Worm (Caenorhabditis elegans) whole organism, L4 larva: ENCODE measurements around the gene elo-7.

Experiments used
- ceh-20 ChIP-seq: fragments of 200-800 bp; sonication (Bioruptor generic); IDR thresholded peaks from 2 replicates; pipeline ENCODE4 v1.3.6; 2022; ENCODE audit warnings: missing genetic modification reagents, missing genetic modification characterization, missing compliant biosample characterization
- lin-15B ChIP-seq: fragments of 150-350 bp; sonication (generic microtip); optimal IDR thresholded peaks from 3 replicates; lab custom pipeline; 2014; ENCODE audit warnings: missing biosample characterization, missing genetic modification characterization
- lin-39 ChIP-seq: fragments of 150-350 bp; optimal IDR thresholded peaks from 2 replicates; lab custom pipeline; 2014; ENCODE audit warnings: missing biosample characterization, missing genetic modification reagents, missing genetic modification characterization
- mdl-1 ChIP-seq, 2 experiments: fragments of 150-350 bp in 1 of 2; sonication (generic microtip) in 1 of 2; optimal IDR thresholded peaks; 2 replicates each; lab custom pipeline; 2014 to 2017; ENCODE audit warnings: missing biosample characterization in 2 of 2, missing genetic modification characterization in 2 of 2
- mep-1 ChIP-seq: fragments of 150-350 bp; sonication (generic microtip); optimal IDR thresholded peaks from 3 replicates; lab custom pipeline; 2014; ENCODE audit warnings: missing biosample characterization, missing genetic modification characterization
- mxl-3 ChIP-seq: fragments of 200-800 bp; sonication (Bioruptor generic); optimal IDR thresholded peaks from 2 replicates; lab custom pipeline; 2018; ENCODE audit warnings: mild to moderate bottlenecking, missing genetic modification characterization, missing compliant biosample characterization
- nhr-237 ChIP-seq: sonication (generic microtip); optimal IDR thresholded peaks from 2 replicates; lab custom pipeline; 2017; ENCODE audit warnings: missing biosample characterization, missing genetic modification characterization
- saeg-2 ChIP-seq: fragments of 200-800 bp; sonication (Bioruptor generic); IDR thresholded peaks from 2 replicates; pipeline ENCODE4 v1.3.6; 2022; ENCODE audit warnings: missing genetic modification reagents, missing genetic modification characterization, missing compliant biosample characterization

ce11 chrIV:9480936-9481335, 48.8 kb upstream of the elo-7 start, which contains the start of gene cng-3:
- TF ChIP-seq lin-15B (tag; lab: Kevin White, UChicago): no peak
- TF ChIP-seq mep-1: no peak
- TF ChIP-seq mdl-1 (tag; optimal IDR thresholded peaks at IDR 0.05; lab: Kevin White, UChicago): no peak
- TF ChIP-seq ceh-20 (GFP tag; lab: Robert Waterston, UW): no peak
- TF ChIP-seq nhr-237 (tag; lab: Kevin White, UChicago): no peak
- TF ChIP-seq mxl-3 (GFP tag; lab: Kevin White, UChicago): no peak
- TF ChIP-seq saeg-2: no peak
- no peak for TF ChIP-seq lin-39 (tag; lab: Kevin White, UChicago)
